Fruit fly (Drosophila melanogaster): Measurements from ENCODE around the gene APP-BP1.

DNA sequence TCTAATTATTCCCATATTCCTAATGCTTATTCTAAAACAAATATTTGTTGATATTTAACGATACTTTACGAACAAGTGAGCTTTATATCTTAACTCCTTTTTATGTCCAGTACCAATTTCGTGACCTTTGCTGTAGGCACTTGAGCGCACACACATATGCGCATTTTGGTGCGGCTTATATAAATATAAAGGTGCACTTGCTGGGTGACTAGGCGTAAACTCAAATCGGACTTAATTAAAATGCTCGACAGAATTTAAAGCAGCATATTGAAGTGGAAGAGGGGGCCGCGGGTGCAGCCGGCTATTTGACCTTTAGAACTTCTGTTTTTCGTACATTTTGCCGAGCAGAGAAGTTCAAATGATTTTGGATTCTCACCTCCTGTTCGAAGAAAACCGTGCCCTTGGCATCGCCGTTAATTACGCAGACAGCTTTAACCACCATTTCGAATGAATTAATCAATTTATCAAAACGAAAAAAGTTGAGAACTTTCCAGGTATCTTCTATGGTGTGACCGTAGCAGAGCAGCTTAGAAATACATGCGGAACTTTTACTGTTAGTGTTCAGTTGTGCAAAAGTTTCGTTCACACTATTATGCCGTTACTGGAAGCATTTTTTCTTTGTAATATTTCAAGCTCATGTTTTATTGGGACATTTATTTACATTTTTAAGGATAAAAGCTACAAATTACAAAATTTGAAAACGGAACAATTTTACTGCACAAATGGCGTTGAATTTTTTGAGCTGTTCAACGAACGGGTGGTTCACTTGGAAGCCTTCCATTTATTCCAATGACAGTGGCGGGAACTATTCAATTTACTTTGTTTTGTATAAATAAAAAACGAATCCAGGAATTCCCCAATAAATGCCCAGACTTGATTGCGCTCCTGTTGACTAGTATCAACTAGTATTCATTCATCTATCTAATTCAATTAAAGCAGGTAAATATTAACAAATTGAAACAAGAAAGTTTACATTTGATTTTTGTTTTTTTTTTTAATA is 15.3 kb downstream of the APP-BP1 start, which contains the start of gene Sod1:
- TF ChIP-seq psq (optimal IDR thresholded peaks at IDR 0.05): no peak
- TF ChIP-seq h (optimal IDR thresholded peaks at IDR 0.05): no peak

Measured in Kc167 (cell line).